Worm (Caenorhabditis elegans): ENCODE measurements around the gene Y54G11A.7.

Y54G11A.7 gene

ce11 chrII:14297050-14297449 is at the start of gene Y54G11A.7:
Gene Y54G11A.7, plus strand, starts transcription at chrII:14297305.
- peak; percentile 4 for TF ChIP-seq aha-1 (tag)
- TF ChIP-seq ztf-7 (tag; optimal IDR thresholded peaks at IDR 0.05) = peak; percentile 58
- 0 out of 2 replicates have a peak, but pooled peaks have one; percentile 28 for TF ChIP-seq F26F4.8 (GFP tag; conservative IDR thresholded peaks at IDR 0.05)

- TF ChIP-seq snpc-4 (tag; optimal IDR thresholded peaks at IDR 0.05) (no peak), F26F4.8 (GFP tag; conservative IDR thresholded peaks at IDR 0.05) (no peak), ceh-32 (tag; optimal IDR thresholded peaks at IDR 0.05; ENCODE audit: poor library complexity) (no peak), nhr-25 (tag; optimal IDR thresholded peaks at IDR 0.05; ENCODE audit: borderline replicate concordance, insufficient read depth) (no peak), mdt-29 (GFP tag; IDR thresholded peaks at IDR 0.05) (no peak), R02D3.7 (tag; optimal IDR thresholded peaks at IDR 0.05) (no peak), fos-1 (tag; optimal IDR thresholded peaks at IDR 0.05) (no peak), nhr-28 (tag; optimal IDR thresholded peaks at IDR 0.05) (peak; percentile 86), ceh-62 (tag; optimal IDR thresholded peaks at IDR 0.05) (no peak), ceh-82 (tag; optimal IDR thresholded peaks at IDR 0.05) (no peak), ztf-7 (tag; optimal IDR thresholded peaks at IDR 0.05) (no peak), unc-62 (GFP tag; optimal IDR thresholded peaks at IDR 0.05 in 1 of 2) (peak in 1 of 2 experiments; percentile 29), unc-62 (tag; optimal IDR thresholded peaks at IDR 0.05) (no peak), dve-1 (tag; optimal IDR thresholded peaks at IDR 0.05; ENCODE audit: insufficient read depth) (peak; percentile 73), egl-43 (GFP tag; IDR thresholded peaks at IDR 0.05) (peak; percentile 23; the same call in 1 of the 2 replicates), nhr-77 (tag; optimal IDR thresholded peaks at IDR 0.05) (peak; percentile 80), lir-3 (tag; optimal IDR thresholded peaks at IDR 0.05) (no peak), fkh-10 (GFP tag; optimal IDR thresholded peaks at IDR 0.05) (no peak), unc-130 (GFP tag; optimal IDR thresholded peaks at IDR 0.05) (no peak), lim-7 (GFP tag; IDR thresholded peaks at IDR 0.05) (no peak), pha-4 (GFP tag; IDR thresholded peaks at IDR 0.05) (no peak), pha-4 (tag; optimal IDR thresholded peaks at IDR 0.05) (no peak), mxl-3 (GFP tag; optimal IDR thresholded peaks at IDR 0.05) (peak; percentile 80), lin-39 (tag; optimal IDR thresholded peaks at IDR 0.05) (no peak), pqm-1 (tag; optimal IDR thresholded peaks at IDR 0.05) (peak; percentile 65), mes-2 (tag; optimal IDR thresholded peaks at IDR 0.05; ENCODE audit: poor library complexity, severe bottlenecking) (peak; percentile 36), hmg-1.1 (GFP tag; IDR thresholded peaks at IDR 0.05) (peak; percentile 61; the same call in 1 of the 2 replicates), ces-1 (GFP tag; optimal IDR thresholded peaks at IDR 0.05) (no peak), php-3 (GFP tag; IDR thresholded peaks at IDR 0.05) (no peak), set-16 (GFP tag; IDR thresholded peaks at IDR 0.05) (no peak), hlh-11 (tag; optimal IDR thresholded peaks at IDR 0.05) (peak; percentile 81), F37D6.2 (tag; optimal IDR thresholded peaks at IDR 0.05) (no peak), Y75B8A.6 (GFP tag; IDR thresholded peaks at IDR 0.05) (no peak), nhr-48 (tag; optimal IDR thresholded peaks at IDR 0.05) (peak; percentile 79), dmd-6 (GFP tag; IDR thresholded peaks at IDR 0.05) (peak; percentile 62), lin-15B (tag; optimal IDR thresholded peaks at IDR 0.05) (no peak), zfp-2 (tag; optimal IDR thresholded peaks at IDR 0.05) (no peak), sdz-12 (GFP tag; optimal IDR thresholded peaks at IDR 0.05) (no peak), daf-16 (GFP tag; optimal IDR thresholded peaks at IDR 0.05) (no peak), daf-16 (tag; optimal IDR thresholded peaks at IDR 0.05) (peak; percentile 15), zip-11 (GFP tag; IDR thresholded peaks at IDR 0.05) (no peak), hlh-30 (tag; optimal IDR thresholded peaks at IDR 0.05; ENCODE audit: insufficient read depth) (peak; percentile 82), ctbp-1 (GFP tag; IDR thresholded peaks at IDR 0.05) (no peak), mep-1 (tag; optimal IDR thresholded peaks at IDR 0.05) (peak; percentile 75), lin-13 (GFP tag; optimal IDR thresholded peaks at IDR 0.05) (no peak), T20F7.1 (GFP tag; optimal IDR thresholded peaks at IDR 0.05) (no peak), mxl-2 (GFP tag; conservative IDR thresholded peaks at IDR 0.05) (no peak)
Measured at ce11 chrII:14247748-14248502, 49.2 kb upstream of the Y54G11A.7 start.
